Worm (Caenorhabditis elegans): ENCODE data around the gene cest-30.

Gene cest-30

DNA sequence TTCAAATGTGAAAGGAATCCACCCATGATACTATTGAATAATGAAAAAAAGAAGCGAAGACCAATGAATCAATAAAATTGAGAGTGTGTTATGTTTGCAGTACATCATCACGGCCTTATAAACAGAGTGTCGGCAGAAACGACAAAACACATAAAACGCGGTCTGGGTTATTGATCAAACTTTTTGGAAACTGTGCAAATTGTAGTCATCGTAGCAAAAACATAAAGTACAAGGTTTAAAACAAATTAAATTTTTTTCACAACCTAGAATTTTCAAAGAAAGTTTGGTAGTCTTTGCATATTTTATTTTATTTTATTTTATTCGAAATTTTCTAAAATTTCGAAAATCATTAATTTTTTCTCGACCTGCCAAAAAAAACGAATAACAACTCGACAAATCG lies 19.9 kb downstream of the cest-30 start, which contains the start of gene cest-35.1:
Gene cest-35.1, minus strand, starts transcription at position 101 of the 400 bp plus-strand sequence.
- no peak for TF ChIP-seq daf-16 (GFP tag; optimal IDR thresholded peaks at IDR 0.05)
- TF ChIP-seq daf-16 (tag; optimal IDR thresholded peaks at IDR 0.05): peak; percentile 29
- TF ChIP-seq zip-2 (tag; optimal IDR thresholded peaks at IDR 0.05): no peak
- peak; percentile 25 for TF ChIP-seq nhr-28 (tag; optimal IDR thresholded peaks at IDR 0.05)

DNA sequence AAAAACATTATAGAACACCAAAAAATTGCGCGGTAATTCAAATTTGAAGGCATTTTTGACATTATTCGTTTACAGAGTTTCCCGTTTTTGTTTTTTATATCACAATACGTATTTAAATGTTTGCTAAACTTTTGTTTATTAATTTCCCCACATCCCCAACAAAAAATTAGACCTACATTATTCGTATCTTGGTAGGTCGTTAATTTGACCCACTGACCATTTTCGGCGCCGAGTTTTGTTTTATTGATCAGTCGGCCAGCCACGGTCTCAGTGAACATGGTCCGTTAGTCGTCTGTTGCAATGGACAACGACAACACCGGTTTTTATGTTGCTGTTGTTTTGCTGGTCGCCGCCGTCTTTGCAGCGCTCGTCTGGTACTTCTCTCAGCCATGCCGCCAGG lies 23.0 kb downstream of the cest-30 start, which contains the start of gene B0238.15:
Gene B0238.15, plus strand, starts transcription at position 301 of the 400 bp plus-strand sequence.
- no peak for TF ChIP-seq nhr-25 (tag; optimal IDR thresholded peaks at IDR 0.05; ENCODE audit: borderline replicate concordance, insufficient read depth)

DNA sequence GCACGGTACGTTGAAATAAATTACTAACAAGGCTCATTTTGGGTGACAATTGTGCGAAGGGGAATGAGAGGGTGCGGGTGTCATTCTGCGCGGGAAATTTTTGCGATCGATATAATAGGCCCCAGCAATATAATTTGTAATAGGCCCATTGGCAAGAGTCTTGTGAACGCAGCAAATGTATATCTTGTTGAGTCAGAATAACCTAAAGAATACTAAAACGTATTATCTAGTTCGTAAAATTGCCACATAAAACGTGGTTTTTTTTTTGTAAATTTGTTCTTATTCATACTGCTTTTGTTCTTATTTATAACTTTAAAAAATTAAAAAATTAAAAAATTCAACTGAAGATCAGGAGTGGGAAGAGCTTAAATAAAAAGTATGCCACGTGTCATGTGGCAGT lies 23.5 kb downstream of the cest-30 start, which contains the start of gene C52A10.3:
Gene C52A10.3, minus strand, starts transcription at position 101 of the 400 bp plus-strand sequence.
- no peak for TF ChIP-seq arid-1 (GFP tag; conservative IDR thresholded peaks at IDR 0.05)
- TF ChIP-seq Y48G9A.11 (GFP tag; IDR thresholded peaks at IDR 0.05): no peak
- no peak for TF ChIP-seq duxl-1 (tag; optimal IDR thresholded peaks at IDR 0.05; ENCODE audit: poor library complexity)
- no peak for TF ChIP-seq lin-13 (GFP tag; optimal IDR thresholded peaks at IDR 0.05)
- no peak for TF ChIP-seq lin-29 (GFP tag; IDR thresholded peaks at IDR 0.05)
- no peak for TF ChIP-seq lin-1 (GFP tag; IDR thresholded peaks at IDR 0.05)
- no peak for TF ChIP-seq cey-2 (tag; optimal IDR thresholded peaks at IDR 0.05; ENCODE audit: borderline replicate concordance, insufficient read depth)
- no peak for TF ChIP-seq daf-12 (tag; optimal IDR thresholded peaks at IDR 0.05)
- no peak for TF ChIP-seq snpc-1.2 (GFP tag; IDR thresholded peaks at IDR 0.05)
- TF ChIP-seq dmd-9 (GFP tag; IDR thresholded peaks at IDR 0.05): no peak
- no peak for TF ChIP-seq lin-15B (tag; optimal IDR thresholded peaks at IDR 0.05)
- no peak for TF ChIP-seq mdt-29 (GFP tag; IDR thresholded peaks at IDR 0.05)
- no peak for TF ChIP-seq tag-97 (GFP tag; IDR thresholded peaks at IDR 0.05)
- TF ChIP-seq daf-8 (GFP tag; IDR thresholded peaks at IDR 0.05): no peak
- no peak for TF ChIP-seq hlh-30 (tag; optimal IDR thresholded peaks at IDR 0.05; ENCODE audit: insufficient read depth)
- TF ChIP-seq zip-11 (GFP tag; IDR thresholded peaks at IDR 0.05): no peak

DNA sequence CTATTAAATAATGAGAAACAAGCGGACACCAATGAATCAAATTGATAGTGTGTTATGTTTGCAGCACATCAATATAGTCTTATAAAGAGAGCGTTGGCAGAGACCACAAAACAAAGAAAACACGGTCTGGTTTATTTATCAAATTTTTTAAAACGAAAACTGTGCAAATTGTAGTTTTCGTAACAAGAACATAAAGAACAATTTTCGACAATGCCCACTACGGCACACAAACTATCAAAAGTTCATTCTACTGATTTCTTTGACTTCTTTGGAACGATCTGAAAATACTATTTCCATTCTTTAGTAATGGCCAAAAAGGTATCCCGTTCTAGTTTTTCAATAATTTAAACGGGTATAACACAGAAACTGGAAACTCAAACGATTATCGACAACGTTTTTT lies 25.8 kb downstream of the cest-30 start, which contains the start of gene cest-35.2:
Gene cest-35.2, minus strand, starts transcription at position 101 of the 400 bp plus-strand sequence.
- TF ChIP-seq ceh-82 (tag; optimal IDR thresholded peaks at IDR 0.05) (no peak), nhr-28 (tag; optimal IDR thresholded peaks at IDR 0.05) (peak; percentile 69), hlh-11 (tag; optimal IDR thresholded peaks at IDR 0.05) (no peak), set-16 (GFP tag; IDR thresholded peaks at IDR 0.05) (no peak)

DNA sequence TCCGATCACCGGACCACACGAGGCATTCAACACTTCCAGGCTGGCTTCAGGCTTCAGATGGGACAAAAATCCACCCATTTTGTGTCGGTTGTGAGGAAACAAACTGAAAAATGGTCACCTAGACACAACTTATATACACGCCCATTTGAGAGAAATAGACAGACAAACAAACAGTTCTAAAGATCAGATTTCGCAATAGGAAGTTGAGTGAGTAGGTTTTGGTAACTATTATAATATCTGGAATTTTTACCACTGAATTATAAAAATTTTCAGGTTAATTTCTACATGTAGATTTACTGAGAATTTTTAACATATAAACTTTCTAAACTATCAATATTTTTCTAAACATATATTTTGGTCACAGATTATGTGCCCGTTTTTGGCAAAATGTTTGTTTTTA lies 29.1 kb downstream of the cest-30 start, which contains the start of gene cest-32:
Gene cest-32, minus strand, starts transcription at position 115 of the 400 bp plus-strand sequence.
- TF ChIP-seq dve-1 (tag; optimal IDR thresholded peaks at IDR 0.05; ENCODE audit: insufficient read depth) (peak; percentile 2), attf-4 (tag; optimal IDR thresholded peaks at IDR 0.05) (no peak)

DNA sequence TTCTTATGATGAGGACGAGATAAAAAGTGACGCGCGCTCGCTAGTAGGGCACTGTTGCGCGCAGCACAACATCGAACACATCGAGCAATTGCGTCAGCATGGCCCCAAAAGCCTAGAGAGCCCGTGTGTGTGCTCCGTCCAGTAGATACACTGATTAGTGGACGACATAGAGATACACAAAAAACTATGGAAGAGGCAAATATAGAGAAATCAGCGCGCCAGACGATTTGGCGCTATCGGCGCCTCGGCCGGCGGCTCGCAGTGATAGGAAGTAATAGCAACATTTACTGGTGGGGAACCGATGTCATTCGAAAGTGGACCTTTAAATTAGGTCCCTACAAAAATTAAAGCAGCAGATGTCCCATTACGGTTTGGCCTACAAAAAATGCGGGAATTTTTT lies 34.4 kb downstream of the cest-30 start:
- TF ChIP-seq ama-1 (optimal IDR thresholded peaks at IDR 0.05) (no peak), nhr-28 (tag; optimal IDR thresholded peaks at IDR 0.05) (peak; percentile 21), unc-62 (GFP tag; optimal IDR thresholded peaks at IDR 0.05 in 1 of 2) (peak in 1 of 2 experiments; percentile 85), unc-62 (tag; optimal IDR thresholded peaks at IDR 0.05) (no peak)

DNA sequence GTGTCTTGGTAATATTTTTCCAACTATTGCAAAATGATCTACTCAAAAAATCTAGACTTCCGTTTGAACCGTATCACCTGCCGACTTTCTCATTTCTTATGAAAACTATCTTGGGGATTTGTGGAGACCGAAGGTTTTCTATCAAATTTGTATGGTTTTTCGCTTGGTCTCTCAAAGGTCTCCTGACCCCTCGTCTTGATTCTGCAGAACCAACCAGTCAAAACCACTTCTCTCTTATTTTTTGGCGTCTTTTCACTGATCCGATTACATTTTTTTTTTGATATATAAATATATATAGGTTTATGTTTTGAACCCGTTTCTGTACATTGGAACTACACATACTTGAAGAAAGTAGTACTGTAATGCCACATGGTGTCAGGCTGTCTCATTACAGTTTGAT lies 37.2 kb downstream of the cest-30 start:
- TF ChIP-seq mdl-1 (tag; optimal IDR thresholded peaks at IDR 0.05): peak in 1 of 2 experiments; percentile 3
- TF ChIP-seq tra-1 (GFP tag; IDR thresholded peaks at IDR 0.05): no peak

Data from whole organism, L4 larva.